Fruit fly (Drosophila melanogaster) whole organism, embryonic: ENCODE measurements around the gene CG15356.

Experiments
- ATbp ChIP-seq: fragments of 200-800 bp; sonication (Bioruptor generic); optimal IDR thresholded peaks from 2 replicates; lab custom pipeline; 2017; ENCODE audit warnings: missing biosample characterization, mild to moderate bottlenecking, missing genetic modification characterization, missing genetic modification reagents
- Abd-B ChIP-seq: fragments of 200-800 bp; sonication (Bioruptor generic); optimal IDR thresholded peaks from 2 replicates; lab custom pipeline; 2018; ENCODE audit warnings: missing biosample characterization, mild to moderate bottlenecking, missing genetic modification characterization, moderate library complexity
- Antp ChIP-seq: fragments of 200-800 bp; sonication (Bioruptor generic); optimal IDR thresholded peaks from 3 replicates; lab custom pipeline; 2016; ENCODE audit warnings: missing biosample characterization, missing genetic modification characterization
- Bgb ChIP-seq: fragments of 200-800 bp; sonication (Bioruptor generic); IDR thresholded peaks from 2 replicates; pipeline ENCODE4 v1.3.6; 2022; ENCODE audit warnings: missing biosample characterization, missing genetic modification characterization; ENCODE audit not compliant: partially characterized antibody
- Bteb2 ChIP-seq: fragments of 200-800 bp; sonication (Bioruptor generic); optimal IDR thresholded peaks from 2 replicates; lab custom pipeline; 2016; ENCODE audit warnings: missing biosample characterization, missing genetic modification characterization
- C15 ChIP-seq: fragments of 200-800 bp; sonication (Bioruptor generic); IDR thresholded peaks from 3 replicates; pipeline ENCODE4 v1.3.6; 2022; ENCODE audit warnings: missing biosample characterization, missing genetic modification characterization
- CG11504 ChIP-seq: fragments of 200-800 bp; sonication (Bioruptor generic); optimal IDR thresholded peaks from 3 replicates; lab custom pipeline; 2019; ENCODE audit warnings: missing biosample characterization, mild to moderate bottlenecking, missing genetic modification characterization, moderate library complexity
- CG11560 ChIP-seq: fragments of 200-800 bp; sonication (Bioruptor generic); IDR thresholded peaks from 3 replicates; pipeline ENCODE4 v1.3.6; 2022; ENCODE audit warnings: missing biosample characterization, missing genetic modification characterization
- CG13894 ChIP-seq: fragments of 200-800 bp; sonication (Bioruptor generic); optimal IDR thresholded peaks from 3 replicates; lab custom pipeline; 2018; ENCODE audit warnings: missing biosample characterization, mild to moderate bottlenecking, missing genetic modification characterization, moderate library complexity
- CG14860 ChIP-seq: fragments of 200-800 bp; sonication (Bioruptor generic); IDR thresholded peaks from 3 replicates; pipeline ENCODE4 v1.3.6; 2022; ENCODE audit warnings: missing biosample characterization, missing genetic modification characterization; ENCODE audit not compliant: partially characterized antibody
- CG15514 ChIP-seq: fragments of 200-800 bp; sonication (Bioruptor generic); optimal IDR thresholded peaks from 3 replicates; lab custom pipeline; 2017; ENCODE audit warnings: missing biosample characterization, missing genetic modification characterization, mild to moderate bottlenecking, moderate library complexity, missing genetic modification reagents
- CG16813 ChIP-seq: fragments of 200-800 bp; sonication (Bioruptor generic); IDR thresholded peaks from 3 replicates; pipeline ENCODE4 v1.3.6; 2022; ENCODE audit warnings: missing biosample characterization, missing genetic modification characterization; ENCODE audit not compliant: partially characterized antibody
- CG17186 ChIP-seq: fragments of 200-800 bp; sonication (Bioruptor generic); optimal IDR thresholded peaks from 3 replicates; lab custom pipeline; 2017; ENCODE audit warnings: missing biosample characterization, missing genetic modification reagents, missing genetic modification characterization
- CG17385 ChIP-seq: fragments of 200-800 bp; sonication (Bioruptor generic); optimal IDR thresholded peaks from 3 replicates; lab custom pipeline; 2018; ENCODE audit warnings: missing biosample characterization, mild to moderate bottlenecking, missing genetic modification characterization
- CG2678 ChIP-seq: fragments of 200-800 bp; sonication (Bioruptor generic); optimal IDR thresholded peaks from 3 replicates; lab custom pipeline; 2019; ENCODE audit warnings: missing biosample characterization, mild to moderate bottlenecking, missing genetic modification characterization, moderate library complexity
- CG2712 ChIP-seq: fragments of 200-800 bp; optimal IDR thresholded peaks from 3 replicates; lab custom pipeline; 2019; ENCODE audit warnings: missing biosample characterization, mild to moderate bottlenecking, missing genetic modification characterization, moderate library complexity
- CG31365 ChIP-seq: fragments of 200-800 bp; sonication (Bioruptor generic); optimal IDR thresholded peaks from 2 replicates; lab custom pipeline; 2018; ENCODE audit warnings: missing biosample characterization, mild to moderate bottlenecking, missing genetic modification characterization
- CG33213 ChIP-seq: fragments of 200-800 bp; sonication (Bioruptor generic); optimal IDR thresholded peaks from 3 replicates; lab custom pipeline; 2016; ENCODE audit warnings: missing biosample characterization, missing genetic modification characterization
- CG6654 ChIP-seq: fragments of 200-800 bp; sonication (Bioruptor generic); optimal IDR thresholded peaks from 2 replicates; lab custom pipeline; 2017; ENCODE audit warnings: missing biosample characterization, mild to moderate bottlenecking, missing genetic modification characterization
- CG8089 ChIP-seq: fragments of 200-800 bp; sonication (Bioruptor generic); optimal IDR thresholded peaks from 3 replicates; lab custom pipeline; 2016; ENCODE audit warnings: missing biosample characterization, missing genetic modification characterization
- Camta ChIP-seq: fragments of 200-800 bp; sonication (Bioruptor generic); optimal IDR thresholded peaks from 2 replicates; lab custom pipeline; 2016; ENCODE audit warnings: missing biosample characterization, missing genetic modification characterization
- CkIIα-i1 ChIP-seq: fragments of 200-800 bp; sonication (Bioruptor generic); IDR thresholded peaks from 2 replicates; pipeline ENCODE4 v1.3.6; 2022; ENCODE audit warnings: missing biosample characterization, missing genetic modification characterization
- CoRest ChIP-seq: fragments of 200-800 bp; sonication (Bioruptor generic); optimal IDR thresholded peaks from 3 replicates; lab custom pipeline; 2018; ENCODE audit warnings: missing biosample characterization, mild to moderate bottlenecking, missing genetic modification characterization, moderate library complexity
- CrebB ChIP-seq: fragments of 200-800 bp; sonication (Bioruptor generic); optimal IDR thresholded peaks from 3 replicates; lab custom pipeline; 2018; ENCODE audit warnings: missing biosample characterization, mild to moderate bottlenecking, missing genetic modification characterization
- Dll ChIP-seq: fragments of 200-800 bp; sonication (Bioruptor generic); IDR thresholded peaks from 4 replicates; pipeline ENCODE4 v1.3.6; 2022; ENCODE audit warnings: missing biosample characterization, missing genetic modification characterization; ENCODE audit not compliant: partially characterized antibody
- E2f2 ChIP-seq: fragments of 200-800 bp; sonication (Bioruptor generic); IDR thresholded peaks from 2 replicates; pipeline ENCODE4 v1.3.6; 2022; ENCODE audit warnings: missing biosample characterization, missing genetic modification characterization
- Ets65A ChIP-seq: fragments of 200-800 bp; sonication (Bioruptor generic); peaks from one replicate; lab custom pipeline; 2016; ENCODE audit warnings: missing biosample characterization, missing genetic modification characterization
- Gsc ChIP-seq: fragments of 200-800 bp; sonication (Bioruptor generic); IDR thresholded peaks from 2 replicates; pipeline ENCODE4 v1.3.6; 2022; ENCODE audit warnings: missing biosample characterization, missing genetic modification characterization
- Gug ChIP-seq: fragments of 200-800 bp; sonication (Bioruptor generic); IDR thresholded peaks from 4 replicates; pipeline ENCODE4 v1.3.6; 2022; ENCODE audit warnings: missing biosample characterization, missing genetic modification characterization
- H2.0 ChIP-seq: fragments of 200-800 bp; sonication (Bioruptor generic); IDR thresholded peaks from 2 replicates; pipeline ENCODE4 v1.3.6; 2022; ENCODE audit warnings: missing biosample characterization, missing genetic modification characterization
- HLH4C ChIP-seq: fragments of 200-800 bp; sonication (Bioruptor generic); IDR thresholded peaks from 3 replicates; pipeline ENCODE4 v1.3.6; 2022; ENCODE audit warnings: missing biosample characterization, missing genetic modification characterization; ENCODE audit not compliant: partially characterized antibody
- MESR4 ChIP-seq: fragments of 200-800 bp; sonication (Bioruptor generic); optimal IDR thresholded peaks from 2 replicates; lab custom pipeline; 2018; ENCODE audit warnings: missing biosample characterization, mild to moderate bottlenecking, missing genetic modification characterization, moderate library complexity
- Oli ChIP-seq: fragments of 200-800 bp; sonication (Bioruptor generic); optimal IDR thresholded peaks from 2 replicates; lab custom pipeline; 2018; ENCODE audit warnings: missing biosample characterization, mild to moderate bottlenecking, missing genetic modification characterization, moderate library complexity
- Scr ChIP-seq: fragments of 200-800 bp; sonication (Bioruptor generic); IDR thresholded peaks from 2 replicates; pipeline ENCODE4 v1.3.6; 2022; ENCODE audit warnings: missing biosample characterization, missing genetic modification characterization; ENCODE audit not compliant: partially characterized antibody
- Sox100B ChIP-seq: fragments of 200-800 bp; sonication (Bioruptor generic); optimal IDR thresholded peaks from 3 replicates; lab custom pipeline; 2018; ENCODE audit warnings: missing biosample characterization, mild to moderate bottlenecking, missing genetic modification characterization
- Stat92E ChIP-seq, 3 experiments: fragments of >200 bp in 2 of 3; fragments of 200-800 bp in 1 of 3; sonication (Bioruptor generic) in 1 of 3; optimal IDR thresholded peaks; 2 replicates each; lab custom pipeline; 2017 to 2019; ENCODE audit warnings: missing biosample characterization in 3 of 3, missing genetic modification characterization in 3 of 3, mild to moderate bottlenecking in 1 of 3, moderate library complexity in 1 of 3
- ab ChIP-seq: fragments of 200-800 bp; sonication (Bioruptor generic); optimal IDR thresholded peaks from 2 replicates; lab custom pipeline; 2016; ENCODE audit warnings: missing biosample characterization, missing genetic modification characterization
- abd-A ChIP-seq: fragments of 200-800 bp; sonication (Bioruptor generic); optimal IDR thresholded peaks from 3 replicates; lab custom pipeline; 2019; ENCODE audit warnings: missing biosample characterization, mild to moderate bottlenecking, missing genetic modification characterization, moderate library complexity
- dm ChIP-seq: fragments of 200-800 bp; sonication (Bioruptor generic); optimal IDR thresholded peaks from 3 replicates; lab custom pipeline; 2016; ENCODE audit warnings: missing biosample characterization, missing genetic modification characterization
- dpn ChIP-seq, 2 experiments: fragments of 200-800 bp; sonication (Bioruptor generic); optimal IDR thresholded peaks; 3 replicates each; lab custom pipeline; 2016; ENCODE audit warnings: missing biosample characterization in 2 of 2, missing genetic modification characterization in 2 of 2
- gcm ChIP-seq: fragments of 200-800 bp; sonication (Bioruptor generic); optimal IDR thresholded peaks from 2 replicates; lab custom pipeline; 2019; ENCODE audit warnings: missing biosample characterization, mild to moderate bottlenecking, missing genetic modification characterization, moderate library complexity
- jigr1 ChIP-seq: fragments of 200-800 bp; sonication (Bioruptor generic); IDR thresholded peaks from 3 replicates; pipeline ENCODE4 v1.3.6; 2022; ENCODE audit warnings: missing biosample characterization, missing genetic modification characterization
- knrl ChIP-seq: fragments of 200-800 bp; sonication (Bioruptor generic); IDR thresholded peaks from 3 replicates; pipeline ENCODE4 v1.3.6; 2022; ENCODE audit warnings: missing biosample characterization, missing genetic modification characterization; ENCODE audit not compliant: partially characterized antibody
- sim ChIP-seq: fragments of 200-800 bp; sonication (Bioruptor generic); IDR thresholded peaks from 2 replicates; pipeline ENCODE4 v1.3.6; 2022; ENCODE audit warnings: missing biosample characterization, missing genetic modification characterization
- stwl ChIP-seq: fragments of 200-800 bp; sonication (Bioruptor generic); optimal IDR thresholded peaks from 3 replicates; lab custom pipeline; 2018; ENCODE audit warnings: missing biosample characterization, mild to moderate bottlenecking, missing genetic modification characterization, moderate library complexity
- vvl ChIP-seq: fragments of 200-800 bp; sonication (Bioruptor generic); IDR thresholded peaks from 2 replicates; pipeline ENCODE4 v1.3.6; 2022; ENCODE audit warnings: missing biosample characterization, missing genetic modification characterization
- wor ChIP-seq: fragments of 200-800 bp; sonication (Bioruptor generic); IDR thresholded peaks from 2 replicates; pipeline ENCODE4 v1.3.6; 2022; ENCODE audit warnings: missing biosample characterization, missing genetic modification characterization

Gene CG15356

dm6 chr2L:2008980-2009954 lies 28.7 kb upstream of the CG15356 start, which contains the start of gene CG4238 (continued):
- TF ChIP-seq C15 (GFP tag; lab: Robert Waterston, UW) = no peak
- TF ChIP-seq Camta (GFP tag; lab: Kevin White, UChicago) = no peak
- no peak for TF ChIP-seq CG11560 (tag; lab: Robert Waterston, UW)
- no peak for TF ChIP-seq dm (GFP tag; lab: Kevin White, UChicago)
- peak; percentile 1 for TF ChIP-seq Abd-B (GFP tag; lab: Kevin White, UChicago)
- peak; percentile 65; the same call in 1 of the 2 replicates for TF ChIP-seq E2f2 (GFP tag; lab: Robert Waterston, UW)
- TF ChIP-seq CrebB (tag; lab: Kevin White, UChicago) = no peak
- TF ChIP-seq CG11504 (tag; lab: Kevin White, UChicago) = peak; percentile 46
- peak; percentile 84 for TF ChIP-seq CG16813 (GFP tag; lab: Robert Waterston, UW)
- TF ChIP-seq CG2678 (tag; lab: Kevin White, UChicago) = no peak
- no peak for TF ChIP-seq H2.0
- peak; percentile 95 for TF ChIP-seq CG17385 (GFP tag; lab: Kevin White, UChicago)
- TF ChIP-seq CG17186 (GFP tag; lab: Kevin White, UChicago) = peak; percentile 5
- peak; percentile 68 for TF ChIP-seq Scr (GFP tag; lab: Robert Waterston, UW)
- peak; percentile 52; the same call in 1 of the 4 replicates for TF ChIP-seq Dll
- no peak for TF ChIP-seq Gug (GFP tag; lab: Robert Waterston, UW)
- TF ChIP-seq Bteb2 (GFP tag; lab: Kevin White, UChicago) = no peak
- TF ChIP-seq CG8089 (GFP tag; lab: Kevin White, UChicago) = no peak
- TF ChIP-seq Sox100B (GFP tag; lab: Kevin White, UChicago) = no peak
- no peak for TF ChIP-seq Gsc (GFP tag; lab: Robert Waterston, UW)
- TF ChIP-seq CG14860 (GFP tag; lab: Robert Waterston, UW) = peak; percentile 59
- TF ChIP-seq CG13894 (tag; lab: Kevin White, UChicago) = peak; percentile 4
- peak; percentile 62 for TF ChIP-seq knrl (GFP tag; lab: Robert Waterston, UW)
- peak; percentile 55 for TF ChIP-seq stwl (tag; lab: Kevin White, UChicago)
- peak; percentile 69 for TF ChIP-seq Bgb (GFP tag; lab: Robert Waterston, UW)
- TF ChIP-seq Antp (GFP tag; lab: Kevin White, UChicago) = no peak
- TF ChIP-seq Stat92E (GFP tag; optimal IDR thresholded peaks at IDR 0.05; lab: Kevin White, UChicago) = peak in 1 of 3 experiments; percentile 26
- peak; percentile 28 for TF ChIP-seq CG15514 (GFP tag; lab: Kevin White, UChicago)
- no peak for TF ChIP-seq Oli
- no peak for TF ChIP-seq CkIIα-i1 (GFP tag; lab: Robert Waterston, UW)
- no peak for TF ChIP-seq Ets65A (GFP tag; lab: Kevin White, UChicago)
- TF ChIP-seq wor (GFP tag; lab: Robert Waterston, UW) = no peak
- no peak for TF ChIP-seq dpn (GFP tag; optimal IDR thresholded peaks at IDR 0.05; lab: Kevin White, UChicago)
- TF ChIP-seq CG31365 (tag; lab: Kevin White, UChicago) = no peak
- no peak for TF ChIP-seq gcm (GFP tag; lab: Kevin White, UChicago)
- TF ChIP-seq HLH4C (GFP tag; lab: Robert Waterston, UW) = peak; percentile 63; the same call in 2 of the 3 replicates
- no peak for TF ChIP-seq CG6654
- no peak for TF ChIP-seq ATbp (GFP tag; lab: Kevin White, UChicago)
- TF ChIP-seq jigr1 (GFP tag; lab: Robert Waterston, UW) = no peak
- TF ChIP-seq CG2712 = peak; percentile 100
- TF ChIP-seq ab (GFP tag; lab: Kevin White, UChicago) = no peak
- TF ChIP-seq CG33213 (GFP tag; lab: Kevin White, UChicago) = no peak
- peak; percentile 30 for TF ChIP-seq abd-A
- TF ChIP-seq CoRest = peak; percentile 22
- no peak for TF ChIP-seq MESR4
- no peak for TF ChIP-seq sim (GFP tag; lab: Robert Waterston, UW)
- no peak for TF ChIP-seq vvl (GFP tag; lab: Robert Waterston, UW)
